Fruit fly (Drosophila melanogaster) whole organism, embryonic: ENCODE data around the gene odd.

ENCODE experiments used
- Asciz ChIP-seq: fragments of 200-800 bp; sonication (Bioruptor generic); optimal IDR thresholded peaks from 2 replicates; lab custom pipeline; 2017; ENCODE audit warnings: missing biosample characterization, mild to moderate bottlenecking, missing genetic modification characterization, missing genetic modification reagents
- Atf-2 ChIP-seq: fragments of 200-800 bp; sonication (Bioruptor generic); optimal IDR thresholded peaks from 2 replicates; lab custom pipeline; 2016; ENCODE audit warnings: missing biosample characterization, missing genetic modification characterization
- CG11695 ChIP-seq: fragments of 200-800 bp; sonication (Bioruptor generic); IDR thresholded peaks from 3 replicates; pipeline ENCODE4 v1.3.6; 2022; ENCODE audit warnings: missing biosample characterization, missing genetic modification characterization
- CG12744 ChIP-seq: fragments of 200-800 bp; sonication (Bioruptor generic); optimal IDR thresholded peaks from 2 replicates; lab custom pipeline; 2016; ENCODE audit warnings: missing biosample characterization, missing genetic modification characterization
- CG13894 ChIP-seq: fragments of 200-800 bp; sonication (Bioruptor generic); optimal IDR thresholded peaks from 3 replicates; lab custom pipeline; 2018; ENCODE audit warnings: missing biosample characterization, mild to moderate bottlenecking, missing genetic modification characterization, moderate library complexity
- CG14710 ChIP-seq: fragments of 200-800 bp; sonication (Bioruptor generic); optimal IDR thresholded peaks from 3 replicates; lab custom pipeline; 2019; ENCODE audit warnings: missing biosample characterization, mild to moderate bottlenecking, missing genetic modification characterization, moderate library complexity
- CG1529 ChIP-seq: fragments of 200-800 bp; sonication (Bioruptor generic); optimal IDR thresholded peaks from 3 replicates; lab custom pipeline; 2018; ENCODE audit warnings: missing biosample characterization, missing genetic modification characterization
- CG18764 ChIP-seq: fragments of 200-800 bp; sonication (Bioruptor generic); optimal IDR thresholded peaks from 3 replicates; lab custom pipeline; 2016; ENCODE audit warnings: missing biosample characterization, missing genetic modification characterization
- CG2116 ChIP-seq: fragments of 200-800 bp; sonication (Bioruptor generic); optimal IDR thresholded peaks from 3 replicates; lab custom pipeline; 2018; ENCODE audit warnings: missing biosample characterization, mild to moderate bottlenecking, missing genetic modification characterization
- CG3065 ChIP-seq: fragments of 200-800 bp; sonication (Bioruptor generic); optimal IDR thresholded peaks from 2 replicates; lab custom pipeline; 2016; ENCODE audit warnings: missing biosample characterization, missing genetic modification characterization
- CG31441 ChIP-seq: fragments of 200-800 bp; sonication (Bioruptor generic); IDR thresholded peaks from 2 replicates; pipeline ENCODE4 v1.3.6; 2022; ENCODE audit warnings: missing biosample characterization, missing genetic modification characterization
- CG4854 ChIP-seq: fragments of 200-800 bp; sonication (Bioruptor generic); optimal IDR thresholded peaks from 2 replicates; lab custom pipeline; 2016; ENCODE audit warnings: missing biosample characterization, missing genetic modification characterization, inconsistent platforms
- CG7745 ChIP-seq: fragments of 200-800 bp; sonication (Bioruptor generic); optimal IDR thresholded peaks from 2 replicates; lab custom pipeline; 2018; ENCODE audit warnings: missing biosample characterization, mild to moderate bottlenecking, missing genetic modification characterization, moderate library complexity
- CG8290 ChIP-seq, 3 experiments: fragments of 200-800 bp; sonication (Bioruptor generic); optimal IDR thresholded peaks; 2 replicates each; lab custom pipeline; 2016 to 2019; ENCODE audit warnings: missing biosample characterization in 3 of 3, missing genetic modification characterization in 3 of 3, mild to moderate bottlenecking in 2 of 3, moderate library complexity in 1 of 3
- CG9437 ChIP-seq: fragments of 200-800 bp; sonication (Bioruptor generic); optimal IDR thresholded peaks from 2 replicates; lab custom pipeline; 2018; ENCODE audit warnings: missing biosample characterization, mild to moderate bottlenecking, missing genetic modification characterization
- Camta ChIP-seq: fragments of 200-800 bp; sonication (Bioruptor generic); optimal IDR thresholded peaks from 2 replicates; lab custom pipeline; 2016; ENCODE audit warnings: missing biosample characterization, missing genetic modification characterization
- Fer1 ChIP-seq: fragments of 200-800 bp; sonication (Bioruptor generic); optimal IDR thresholded peaks from 2 replicates; lab custom pipeline; 2017; ENCODE audit warnings: missing biosample characterization, mild to moderate bottlenecking, missing genetic modification characterization
- H15 ChIP-seq: fragments of 200-800 bp; sonication (Bioruptor generic); IDR thresholded peaks from 3 replicates; pipeline ENCODE4 v1.3.6; 2022; ENCODE audit warnings: missing biosample characterization, missing genetic modification characterization
- Hmr ChIP-seq: fragments of 200-800 bp; sonication (Bioruptor generic); optimal IDR thresholded peaks from 3 replicates; lab custom pipeline; 2017; ENCODE audit warnings: mild to moderate bottlenecking, missing biosample characterization, missing genetic modification reagents, missing genetic modification characterization
- Hr78 ChIP-seq, 2 experiments: fragments of 200-800 bp in 1 of 2; fragments of >200 bp in 1 of 2; sonication (Bioruptor generic) in 1 of 2; optimal IDR thresholded peaks; 2 replicates each; lab custom pipeline; 2017 to 2019; ENCODE audit warnings: missing biosample characterization in 2 of 2, missing genetic modification characterization in 2 of 2, mild to moderate bottlenecking in 1 of 2, moderate library complexity in 1 of 2
- Lim3 ChIP-seq: fragments of 200-800 bp; sonication (Bioruptor generic); IDR thresholded peaks from 2 replicates; pipeline ENCODE4 v1.3.6; 2022; ENCODE audit warnings: missing biosample characterization, missing genetic modification characterization
- NfI ChIP-seq: fragments of 200-800 bp; sonication (Bioruptor generic); optimal IDR thresholded peaks from 3 replicates; lab custom pipeline; 2018; ENCODE audit warnings: missing biosample characterization, mild to moderate bottlenecking, missing genetic modification characterization, moderate library complexity
- Pdp1 ChIP-seq, 2 experiments: fragments of 200-800 bp; sonication (Bioruptor generic); optimal IDR thresholded peaks; 3 replicates each; lab custom pipeline; 2016; ENCODE audit warnings: missing biosample characterization in 2 of 2, missing genetic modification characterization in 2 of 2, mild to moderate bottlenecking in 1 of 2, moderate library complexity in 1 of 2
- Rx ChIP-seq: fragments of 200-800 bp; sonication (Bioruptor generic); IDR thresholded peaks from 2 replicates; pipeline ENCODE4 v1.3.6; 2022; ENCODE audit warnings: missing biosample characterization, missing genetic modification characterization
- Ssrp ChIP-seq: fragments of 200-800 bp; sonication (Bioruptor generic); optimal IDR thresholded peaks from 2 replicates; lab custom pipeline; 2018; ENCODE audit warnings: missing biosample characterization, mild to moderate bottlenecking, missing genetic modification characterization, moderate library complexity
- Stat92E ChIP-seq, 3 experiments: fragments of >200 bp in 2 of 3; fragments of 200-800 bp in 1 of 3; sonication (Bioruptor generic) in 1 of 3; optimal IDR thresholded peaks; 2 replicates each; lab custom pipeline; 2017 to 2019; ENCODE audit warnings: missing biosample characterization in 3 of 3, missing genetic modification characterization in 3 of 3, mild to moderate bottlenecking in 1 of 3, moderate library complexity in 1 of 3
- amos ChIP-seq: fragments of 200-800 bp; sonication (Bioruptor generic); IDR thresholded peaks from 2 replicates; pipeline ENCODE4 v1.3.6; 2022; ENCODE audit warnings: missing biosample characterization, missing genetic modification characterization; ENCODE audit not compliant: partially characterized antibody
- ap ChIP-seq: fragments of 200-800 bp; sonication (Bioruptor generic); IDR thresholded peaks from 2 replicates; pipeline ENCODE4 v1.3.6; 2022; ENCODE audit warnings: missing biosample characterization, missing genetic modification characterization
- ato ChIP-seq: fragments of 200-800 bp; sonication (Bioruptor generic); IDR thresholded peaks from 2 replicates; pipeline ENCODE4 v1.3.6; 2022; ENCODE audit warnings: missing biosample characterization, missing genetic modification characterization; ENCODE audit not compliant: partially characterized antibody
- ci ChIP-seq: fragments of 200-800 bp; sonication (Bioruptor generic); IDR thresholded peaks from 3 replicates; pipeline ENCODE4 v1.3.6; 2022; ENCODE audit warnings: missing biosample characterization, missing genetic modification characterization
- cwo ChIP-seq: fragments of 200-800 bp; sonication (Bioruptor generic); optimal IDR thresholded peaks from 3 replicates; lab custom pipeline; 2017; ENCODE audit warnings: missing biosample characterization, missing genetic modification characterization, mild to moderate bottlenecking, moderate library complexity, missing genetic modification reagents
- emc ChIP-seq: fragments of 200-800 bp; sonication (Bioruptor generic); optimal IDR thresholded peaks from 2 replicates; lab custom pipeline; 2016; ENCODE audit warnings: missing biosample characterization, missing genetic modification characterization
- ems ChIP-seq: fragments of 200-800 bp; sonication (Bioruptor generic); optimal IDR thresholded peaks from 3 replicates; lab custom pipeline; 2016; ENCODE audit warnings: missing biosample characterization, missing genetic modification characterization
- esg ChIP-seq: fragments of 200-800 bp; sonication (Bioruptor generic); conservative IDR thresholded peaks from 2 replicates; pipeline ENCODE4 v1.3.6; 2022; ENCODE audit warnings: missing biosample characterization, missing genetic modification characterization
- eve ChIP-seq, 2 experiments: fragments of >200 bp; optimal IDR thresholded peaks; 2 replicates each; lab custom pipeline; 2017; ENCODE audit warnings: missing biosample characterization in 2 of 2, missing genetic modification characterization in 2 of 2
- eyg ChIP-seq: fragments of 200-800 bp; sonication (Bioruptor generic); optimal IDR thresholded peaks from 3 replicates; lab custom pipeline; 2016; ENCODE audit warnings: missing biosample characterization, missing genetic modification characterization
- fd102C ChIP-seq: fragments of 200-800 bp; sonication (Bioruptor generic); optimal IDR thresholded peaks from 2 replicates; lab custom pipeline; 2018; ENCODE audit warnings: missing biosample characterization, mild to moderate bottlenecking, missing genetic modification characterization, moderate library complexity
- gsb-n ChIP-seq: fragments of 200-800 bp; sonication (Bioruptor generic); optimal IDR thresholded peaks from 3 replicates; lab custom pipeline; 2018; ENCODE audit warnings: missing biosample characterization, mild to moderate bottlenecking, missing genetic modification characterization
- jumu ChIP-seq: fragments of 200-800 bp; sonication (Bioruptor generic); optimal IDR thresholded peaks from 3 replicates; lab custom pipeline; 2016; ENCODE audit warnings: missing biosample characterization, missing genetic modification characterization
- kni ChIP-seq: fragments of 200-800 bp; sonication (Bioruptor generic); optimal IDR thresholded peaks from 3 replicates; lab custom pipeline; 2017; ENCODE audit warnings: mild to moderate bottlenecking, missing biosample characterization, missing genetic modification reagents, missing genetic modification characterization
- lov ChIP-seq, 2 experiments: fragments of 200-800 bp in 1 of 2; fragments of >200 bp in 1 of 2; sonication (Bioruptor generic) in 1 of 2; IDR thresholded peaks in 1 of 2; optimal IDR thresholded peaks in 1 of 2; 2 replicates in 1 of 2; 3 replicates in 1 of 2; pipeline versions ENCODE4 v1.3.6 to Lab custom; 2017 to 2022; ENCODE audit warnings: missing biosample characterization in 1 of 2, missing genetic modification characterization in 1 of 2
- pb ChIP-seq: fragments of 200-800 bp; sonication (Bioruptor generic); optimal IDR thresholded peaks from 3 replicates; lab custom pipeline; 2016; ENCODE audit warnings: missing biosample characterization, missing genetic modification characterization
- peb ChIP-seq: fragments of 200-800 bp; sonication (Bioruptor generic); IDR thresholded peaks from 2 replicates; pipeline ENCODE4 v1.3.6; 2022; ENCODE audit warnings: missing biosample characterization, missing genetic modification characterization
- ro ChIP-seq: fragments of 200-800 bp; sonication (Bioruptor generic); IDR thresholded peaks from 2 replicates; pipeline ENCODE4 v1.3.6; 2022; ENCODE audit warnings: missing biosample characterization, missing genetic modification characterization
- scrt ChIP-seq: fragments of 200-800 bp; sonication (Bioruptor generic); optimal IDR thresholded peaks from 2 replicates; lab custom pipeline; 2018; ENCODE audit warnings: missing biosample characterization, mild to moderate bottlenecking, missing genetic modification characterization, moderate library complexity
- sens-2 ChIP-seq: fragments of 200-800 bp; sonication (Bioruptor generic); IDR thresholded peaks from 2 replicates; pipeline ENCODE4 v1.3.6; 2022; ENCODE audit warnings: missing biosample characterization, missing genetic modification characterization
- slbo ChIP-seq: fragments of 200-800 bp; sonication (Bioruptor generic); IDR thresholded peaks from 2 replicates; pipeline ENCODE4 v1.3.6; 2022; ENCODE audit warnings: missing biosample characterization, missing genetic modification characterization
- tgo ChIP-seq: fragments of 200-800 bp; sonication (Bioruptor generic); IDR thresholded peaks from 3 replicates; pipeline ENCODE4 v1.3.6; 2022; ENCODE audit warnings: missing biosample characterization, missing genetic modification characterization
- usp ChIP-seq: fragments of >200 bp; optimal IDR thresholded peaks from 2 replicates; lab custom pipeline; 2017; ENCODE audit warnings: missing biosample characterization, missing genetic modification characterization

The odd gene

DNA sequence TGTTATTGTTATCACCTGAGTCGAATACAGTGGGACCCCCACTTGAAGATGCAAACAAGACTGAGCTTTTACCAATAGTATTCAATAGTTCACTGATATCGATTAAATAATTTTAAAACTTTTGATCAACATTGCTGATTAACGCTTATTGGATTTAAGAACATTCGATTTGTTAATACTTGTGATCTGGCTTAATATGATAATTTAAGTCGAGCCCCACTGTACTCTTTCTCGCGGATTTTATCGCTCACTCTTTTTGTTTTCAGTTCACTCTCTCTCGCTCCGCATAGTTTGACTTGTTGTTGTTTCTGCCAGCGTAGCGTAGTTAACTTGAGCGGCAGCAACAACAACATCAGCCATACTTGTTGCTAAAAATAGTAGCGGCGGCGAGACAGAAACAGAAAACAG is 49.1 kb upstream of the odd start (continued):
- peak; percentile 97 for TF ChIP-seq CG12744 (GFP tag; lab: Kevin White, UChicago)
- TF ChIP-seq cwo (GFP tag; lab: Kevin White, UChicago), result peak; percentile 97
- TF ChIP-seq usp (GFP tag; lab: Kevin White, UChicago), result no peak
- peak; percentile 96 for TF ChIP-seq CG3065 (GFP tag; lab: Kevin White, UChicago)
- TF ChIP-seq H15, result peak; percentile 96
- peak; percentile 99 for TF ChIP-seq NfI (GFP tag; lab: Kevin White, UChicago)
- TF ChIP-seq ato, result no peak
- TF ChIP-seq CG9437 (GFP tag; lab: Kevin White, UChicago), result peak; percentile 93
- peak; percentile 96 for TF ChIP-seq Rx (GFP tag; lab: Robert Waterston, UW)
- TF ChIP-seq CG4854 (GFP tag; lab: Kevin White, UChicago), result peak; percentile 97
- TF ChIP-seq peb (GFP tag; lab: Robert Waterston, UW), result peak; percentile 97
- TF ChIP-seq CG11695 (GFP tag; lab: Robert Waterston, UW), result peak; percentile 99
- peak in 1 of 2 experiments; percentile 99 for TF ChIP-seq eve (GFP tag; optimal IDR thresholded peaks at IDR 0.05; lab: Kevin White, UChicago)
- peak; percentile 95 for TF ChIP-seq CG31441 (GFP tag; lab: Robert Waterston, UW)
- peak; percentile 97 for TF ChIP-seq CG13894 (tag; lab: Kevin White, UChicago)
- peak; percentile 98 for TF ChIP-seq ems (GFP tag; lab: Kevin White, UChicago)
- no peak for TF ChIP-seq lov (optimal IDR thresholded peaks at IDR 0.05; lab: Kevin White, UChicago)
- peak; percentile 98 for TF ChIP-seq lov (GFP tag; IDR thresholded peaks at IDR 0.05; lab: Robert Waterston, UW)
- TF ChIP-seq amos, result no peak
- TF ChIP-seq fd102C, result peak; percentile 69
- TF ChIP-seq Asciz (GFP tag; lab: Kevin White, UChicago), result peak; percentile 98
- peak; percentile 99 for TF ChIP-seq CG1529 (GFP tag; lab: Kevin White, UChicago)
- peak; percentile 98 for TF ChIP-seq Ssrp (tag; lab: Kevin White, UChicago)
- TF ChIP-seq Hr78 (GFP tag; optimal IDR thresholded peaks at IDR 0.05; lab: Kevin White, UChicago), result peak in 1 of 2 experiments; percentile 93
- peak; percentile 93 for TF ChIP-seq ro (GFP tag; lab: Robert Waterston, UW)
- peak; percentile 96 for TF ChIP-seq sens-2
- TF ChIP-seq jumu, result peak; percentile 98
- TF ChIP-seq Fer1 (GFP tag; lab: Kevin White, UChicago), result peak; percentile 99
- TF ChIP-seq Camta (GFP tag; lab: Kevin White, UChicago), result peak; percentile 98
- peak; percentile 97 for TF ChIP-seq esg (GFP tag; lab: Robert Waterston, UW)
- TF ChIP-seq slbo (GFP tag; lab: Robert Waterston, UW), result peak; percentile 98
- peak; percentile 97 for TF ChIP-seq CG8290 (GFP tag; optimal IDR thresholded peaks at IDR 0.05; lab: Kevin White, UChicago)
- TF ChIP-seq CG8290 (tag; optimal IDR thresholded peaks at IDR 0.05; lab: Kevin White, UChicago), result peak; percentile 88 to 99
- peak; percentile 96 for TF ChIP-seq CG18764 (GFP tag; lab: Kevin White, UChicago)
- peak; percentile 92 for TF ChIP-seq Lim3 (GFP tag; lab: Robert Waterston, UW)
- TF ChIP-seq Atf-2 (GFP tag; lab: Kevin White, UChicago), result peak; percentile 97
- TF ChIP-seq pb (GFP tag; lab: Kevin White, UChicago), result peak; percentile 97
- peak; percentile 94 for TF ChIP-seq emc (GFP tag; lab: Kevin White, UChicago)
- peak; percentile 98 for TF ChIP-seq gsb-n
- TF ChIP-seq CG7745 (tag; lab: Kevin White, UChicago), result peak; percentile 89
- peak; percentile 86 for TF ChIP-seq CG2116 (GFP tag; lab: Kevin White, UChicago)
- peak; percentile 96 for TF ChIP-seq ap (GFP tag; lab: Robert Waterston, UW)
- peak in 1 of 3 experiments; percentile 98 for TF ChIP-seq Stat92E (GFP tag; optimal IDR thresholded peaks at IDR 0.05; lab: Kevin White, UChicago)
- peak; percentile 97 for TF ChIP-seq eyg (GFP tag; lab: Kevin White, UChicago)
- peak; percentile 97 for TF ChIP-seq scrt (GFP tag; lab: Kevin White, UChicago)
- TF ChIP-seq ci (GFP tag; lab: Robert Waterston, UW), result peak; percentile 99
- TF ChIP-seq tgo, result peak; percentile 97
- peak; percentile 97 to 98 for TF ChIP-seq Pdp1 (GFP tag; optimal IDR thresholded peaks at IDR 0.05; lab: Kevin White, UChicago)
- TF ChIP-seq CG14710, result peak; percentile 97
- peak; percentile 98 for TF ChIP-seq Hmr (GFP tag; lab: Kevin White, UChicago)
- TF ChIP-seq kni (GFP tag; lab: Kevin White, UChicago), result peak; percentile 97
